Fruit fly (Drosophila melanogaster): Measurements from ENCODE around the gene CheB93a.

The CheB93a gene

DNA sequence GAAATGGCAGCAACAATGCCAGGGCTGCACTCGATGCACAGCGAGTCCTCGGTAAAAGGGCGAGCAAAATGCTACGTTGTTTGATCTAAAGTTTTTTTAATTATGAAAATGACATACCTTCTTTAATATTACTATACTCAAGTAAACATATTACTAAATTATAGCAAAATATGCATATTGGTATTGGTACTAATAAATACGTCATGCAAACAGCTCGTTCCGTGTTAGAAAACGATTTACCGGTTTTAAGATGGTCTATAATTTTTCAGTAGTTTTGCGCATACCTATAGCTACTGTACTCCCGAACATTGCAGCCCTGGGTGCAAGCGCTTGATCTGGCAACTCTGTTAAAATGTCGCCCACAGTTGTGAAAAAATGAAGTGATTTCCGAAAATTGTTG, 42.0 kb upstream of the CheB93a start (continued):
- TF ChIP-seq CG15073 (GFP tag; optimal IDR thresholded peaks at IDR 0.05) (peak; percentile 75), HLH3B (GFP tag; IDR thresholded peaks at IDR 0.05) (peak; percentile 87), CG18011 (GFP tag; optimal IDR thresholded peaks at IDR 0.05) (peak; percentile 82), CG2889 (GFP tag; IDR thresholded peaks at IDR 0.05) (peak; percentile 85), sob (GFP tag; IDR thresholded peaks at IDR 0.05) (peak; percentile 95), CG8281 (tag; optimal IDR thresholded peaks at IDR 0.05) (peak; percentile 86), hbn (GFP tag; IDR thresholded peaks at IDR 0.05; ENCODE audit: partially characterized antibody) (no peak), CG2129 (GFP tag; IDR thresholded peaks at IDR 0.05; ENCODE audit: partially characterized antibody) (no peak), CTCF (GFP tag; optimal IDR thresholded peaks at IDR 0.05) (peak; percentile 52), prd (optimal IDR thresholded peaks at IDR 0.05) (no peak), prd (GFP tag; IDR thresholded peaks at IDR 0.05) (peak; percentile 97), D19B (GFP tag; optimal IDR thresholded peaks at IDR 0.05) (peak; percentile 89), slou (GFP tag; optimal IDR thresholded peaks at IDR 0.05) (peak; percentile 94), CG15011 (GFP tag; optimal IDR thresholded peaks at IDR 0.05) (peak; percentile 90), CG5953 (GFP tag; IDR thresholded peaks at IDR 0.05) (peak; percentile 71; the same call in 1 of the 2 replicates), CG2678 (tag; optimal IDR thresholded peaks at IDR 0.05) (peak; percentile 97), repo (GFP tag; optimal IDR thresholded peaks at IDR 0.05) (peak; percentile 76), CG14710 (tag; optimal IDR thresholded peaks at IDR 0.05) (peak; percentile 95), ATbp (GFP tag; optimal IDR thresholded peaks at IDR 0.05) (peak; percentile 87), tx (GFP tag; optimal IDR thresholded peaks at IDR 0.05) (peak; percentile 91), Ada2b (GFP tag; IDR thresholded peaks at IDR 0.05) (peak; percentile 90), CG33213 (GFP tag; optimal IDR thresholded peaks at IDR 0.05) (peak; percentile 86), luna (GFP tag; optimal IDR thresholded peaks at IDR 0.05) (peak; percentile 67), B-H2 (GFP tag; optimal IDR thresholded peaks at IDR 0.05) (peak; percentile 97), CG17361 (GFP tag; IDR thresholded peaks at IDR 0.05) (peak; percentile 98), crc (GFP tag; optimal IDR thresholded peaks at IDR 0.05) (peak; percentile 79), dmrt11E (tag; optimal IDR thresholded peaks at IDR 0.05) (peak; percentile 91), Hr3 (GFP tag; optimal IDR thresholded peaks at IDR 0.05) (peak; percentile 98), Meics (GFP tag; optimal IDR thresholded peaks at IDR 0.05) (peak; percentile 96), fd64A (GFP tag; optimal IDR thresholded peaks at IDR 0.05) (peak; percentile 68), grn (GFP tag; optimal IDR thresholded peaks at IDR 0.05) (no peak), stc (GFP tag; IDR thresholded peaks at IDR 0.05) (peak; percentile 90), Hr78 (GFP tag; optimal IDR thresholded peaks at IDR 0.05) (no peak), Ptx1 (GFP tag; IDR thresholded peaks at IDR 0.05) (peak; percentile 97), Lim3 (GFP tag; IDR thresholded peaks at IDR 0.05) (peak; percentile 81), Dip2 (GFP tag; IDR thresholded peaks at IDR 0.05) (peak; percentile 73), sd (tag; optimal IDR thresholded peaks at IDR 0.05) (peak; percentile 92), Dp (GFP tag; optimal IDR thresholded peaks at IDR 0.05) (peak; percentile 35), Sox102F (GFP tag; optimal IDR thresholded peaks at IDR 0.05) (no peak), pita (GFP tag; optimal IDR thresholded peaks at IDR 0.05) (no peak), hkb (optimal IDR thresholded peaks at IDR 0.05) (no peak), hkb (GFP tag; IDR thresholded peaks at IDR 0.05) (peak; percentile 92), CG12219 (GFP tag; optimal IDR thresholded peaks at IDR 0.05) (peak; percentile 84), CG18476 (GFP tag; optimal IDR thresholded peaks at IDR 0.05) (peak; percentile 89), Drgx (GFP tag; IDR thresholded peaks at IDR 0.05) (peak; percentile 92), nmo (GFP tag; optimal IDR thresholded peaks at IDR 0.05) (peak; percentile 97), stwl (tag; optimal IDR thresholded peaks at IDR 0.05) (peak; percentile 61), NFAT (GFP tag; IDR thresholded peaks at IDR 0.05) (peak; percentile 89), da (GFP tag; optimal IDR thresholded peaks at IDR 0.05) (peak; percentile 85), tin (GFP tag; optimal IDR thresholded peaks at IDR 0.05) (peak; percentile 97), jumu (GFP tag; optimal IDR thresholded peaks at IDR 0.05) (peak; percentile 93), Pdp1 (GFP tag; optimal IDR thresholded peaks at IDR 0.05) (peak; percentile 90 to 97)
